Fruit fly (Drosophila melanogaster) whole organism, embryonic: ENCODE measurements around the gene Coq2.

Experiments
- Hsf ChIP-seq: fragments of 200-800 bp; sonication (Bioruptor generic); optimal IDR thresholded peaks from 3 replicates; lab custom pipeline; 2016; ENCODE audit warnings: missing biosample characterization, missing genetic modification characterization
- psq ChIP-seq: fragments of 200-800 bp; sonication (Bioruptor generic); optimal IDR thresholded peaks from 2 replicates; lab custom pipeline; 2017; ENCODE audit warnings: missing biosample characterization, missing genetic modification characterization

- TF ChIP-seq Hsf (GFP tag; lab: Kevin White, UChicago) (no peak), psq (no peak)
Observed at dm6 chr3R:8312037-8312436, 4.3 kb downstream of the Coq2 start, which contains the start of the genes CG11694 and CG11698.
